Worm (Caenorhabditis elegans) whole organism, young adult: ENCODE measurements around the gene C54C6.7.
A peak's percentile ranks its signal among the peaks of the same experiment; 100 is the strongest.

Experiments
- D2030.7 ChIP-seq: fragments of 200-800 bp; sonication (Bioruptor generic); IDR thresholded peaks from 2 replicates; pipeline ENCODE4 v1.3.6; 2022; ENCODE audit warnings: missing genetic modification reagents, missing genetic modification characterization, missing compliant biosample characterization
- F22D6.2 ChIP-seq: sonication (generic microtip); optimal IDR thresholded peaks from 2 replicates; lab custom pipeline; 2016; ENCODE audit warnings: mild to moderate bottlenecking, missing genetic modification characterization, missing compliant biosample characterization
- F33H1.4 ChIP-seq: fragments of 200-800 bp; sonication (Bioruptor generic); IDR thresholded peaks from 2 replicates; pipeline ENCODE4 v1.3.6; 2022; ENCODE audit warnings: missing genetic modification reagents, missing genetic modification characterization, missing compliant biosample characterization
- F52B5.7 ChIP-seq: sonication (generic microtip); optimal IDR thresholded peaks from 2 replicates; lab custom pipeline; 2016; ENCODE audit warnings: mild to moderate bottlenecking, missing genetic modification characterization, missing compliant biosample characterization
- F55B11.4 ChIP-seq: sonication (generic microtip); optimal IDR thresholded peaks from 2 replicates; lab custom pipeline; 2016; ENCODE audit warnings: missing compliant biosample characterization, missing genetic modification characterization, borderline replicate concordance; ENCODE audit not compliant: insufficient read depth
- K12H6.12 ChIP-seq: fragments of 200-800 bp; sonication (Bioruptor generic); optimal IDR thresholded peaks from 2 replicates; lab custom pipeline; 2018; ENCODE audit warnings: mild to moderate bottlenecking, missing genetic modification characterization, missing compliant biosample characterization
- attf-3 ChIP-seq: fragments of 200-800 bp; sonication (Bioruptor generic); conservative IDR thresholded peaks from 2 replicates; pipeline ENCODE4 v1.3.6; 2022; ENCODE audit warnings: missing genetic modification reagents, missing genetic modification characterization, missing compliant biosample characterization
- attf-5 ChIP-seq: fragments of 200-800 bp; sonication (Bioruptor generic); optimal IDR thresholded peaks from 2 replicates; lab custom pipeline; 2018; ENCODE audit warnings: mild to moderate bottlenecking, missing genetic modification characterization, missing compliant biosample characterization
- attf-6 ChIP-seq: fragments of 200-800 bp; sonication (Bioruptor generic); IDR thresholded peaks from 2 replicates; pipeline ENCODE4 v1.3.6; 2022; ENCODE audit warnings: missing genetic modification reagents, missing genetic modification characterization, missing compliant biosample characterization
- cebp-1 ChIP-seq, 2 experiments: fragments of 200-800 bp in 1 of 2; sonication (Bioruptor generic) in 1 of 2; sonication (generic microtip) in 1 of 2; IDR thresholded peaks in 1 of 2; optimal IDR thresholded peaks in 1 of 2; 2 replicates each; pipeline versions ENCODE4 v1.3.6 to Lab custom; 2017 to 2022; ENCODE audit warnings: missing compliant biosample characterization in 2 of 2, missing genetic modification characterization in 2 of 2, mild to moderate bottlenecking in 1 of 2, missing genetic modification reagents in 1 of 2, moderate library complexity in 1 of 2
- ceh-100 ChIP-seq: fragments of 200-800 bp; sonication (Bioruptor generic); IDR thresholded peaks from 2 replicates; pipeline ENCODE4 v1.3.6; 2022; ENCODE audit warnings: missing genetic modification reagents, missing genetic modification characterization, missing compliant biosample characterization
- ceh-27 ChIP-seq: fragments of 200-800 bp; sonication (Bioruptor generic); optimal IDR thresholded peaks from 2 replicates; lab custom pipeline; 2018; ENCODE audit warnings: mild to moderate bottlenecking, missing genetic modification characterization, moderate library complexity, missing compliant biosample characterization
- ceh-91 ChIP-seq: fragments of 200-800 bp; sonication (Bioruptor generic); IDR thresholded peaks from 2 replicates; pipeline ENCODE4 v1.3.6; 2022; ENCODE audit warnings: missing genetic modification reagents, missing genetic modification characterization, missing compliant biosample characterization
- egl-18 ChIP-seq: fragments of 200-800 bp; sonication (Bioruptor generic); IDR thresholded peaks from 2 replicates; pipeline ENCODE4 v1.3.6; 2022; ENCODE audit warnings: missing genetic modification reagents, missing genetic modification characterization, missing compliant biosample characterization
- egrh-3 ChIP-seq: fragments of 200-800 bp; sonication (Bioruptor generic); IDR thresholded peaks from 2 replicates; pipeline ENCODE4 v1.3.6; 2022; ENCODE audit warnings: missing genetic modification reagents, missing genetic modification characterization, missing compliant biosample characterization
- hlh-12 ChIP-seq: sonication (generic microtip); optimal IDR thresholded peaks from 2 replicates; lab custom pipeline; 2016; ENCODE audit warnings: missing genetic modification characterization, missing compliant biosample characterization
- hmg-1.2 ChIP-seq: fragments of 200-800 bp; sonication (Bioruptor generic); IDR thresholded peaks from 2 replicates; pipeline ENCODE4 v1.3.6; 2022; ENCODE audit warnings: missing genetic modification reagents, missing genetic modification characterization, missing compliant biosample characterization
- lin-35 ChIP-seq, 3 experiments: fragments of 150-350 bp in 2 of 3; sonication (generic microtip) in 1 of 3; optimal IDR thresholded peaks; 2 replicates each; lab custom pipeline; 2014 to 2018; ENCODE audit warnings: missing biosample characterization in 3 of 3, missing genetic modification characterization in 3 of 3, missing genetic modification reagents in 3 of 3
- lin-40 ChIP-seq: sonication (generic microtip); optimal IDR thresholded peaks from 2 replicates; lab custom pipeline; 2016; ENCODE audit warnings: missing genetic modification characterization, mild to moderate bottlenecking, missing compliant biosample characterization, missing genotype, missing genetic modification reagents
- lin-54 ChIP-seq: fragments of 200-800 bp; sonication (Bioruptor generic); optimal IDR thresholded peaks from 2 replicates; lab custom pipeline; 2018; ENCODE audit warnings: mild to moderate bottlenecking, missing genetic modification characterization, missing compliant biosample characterization
- lsl-1 ChIP-seq: fragments of 200-800 bp; sonication (Bioruptor generic); optimal IDR thresholded peaks from 2 replicates; lab custom pipeline; 2018; ENCODE audit warnings: mild to moderate bottlenecking, missing genetic modification characterization, moderate library complexity, missing compliant biosample characterization
- madf-6 ChIP-seq: fragments of 200-800 bp; sonication (Bioruptor generic); IDR thresholded peaks from 2 replicates; pipeline ENCODE4 v1.3.6; 2022; ENCODE audit warnings: missing genetic modification reagents, missing genetic modification characterization, missing compliant biosample characterization
- madf-8 ChIP-seq: fragments of 200-800 bp; sonication (Bioruptor generic); conservative IDR thresholded peaks from 2 replicates; pipeline ENCODE4 v1.3.6; 2022; ENCODE audit warnings: missing genetic modification reagents, missing genetic modification characterization, missing compliant biosample characterization
- mcd-1 ChIP-seq: fragments of 200-800 bp; sonication (Bioruptor generic); IDR thresholded peaks from 2 replicates; pipeline ENCODE4 v1.3.6; 2022; ENCODE audit warnings: missing genetic modification reagents, missing genetic modification characterization, missing compliant biosample characterization
- mes-4 ChIP-seq: sonication (generic microtip); optimal IDR thresholded peaks from 2 replicates; lab custom pipeline; 2016; ENCODE audit warnings: missing genotype, missing genetic modification characterization, missing compliant biosample characterization
- nfya-1 ChIP-seq: sonication (generic microtip); optimal IDR thresholded peaks from 2 replicates; lab custom pipeline; 2017; ENCODE audit warnings: antibody characterized with exemption, missing compliant biosample characterization, missing genetic modification characterization, borderline replicate concordance; ENCODE audit not compliant: insufficient read depth
- nfyb-1 ChIP-seq: fragments of 200-800 bp; sonication (Bioruptor generic); IDR thresholded peaks from 2 replicates; pipeline ENCODE4 v1.3.6; 2022; ENCODE audit warnings: missing genetic modification reagents, missing genetic modification characterization, missing compliant biosample characterization
- nhr-179 ChIP-seq: sonication (generic microtip); optimal IDR thresholded peaks from 2 replicates; lab custom pipeline; 2016; ENCODE audit warnings: mild to moderate bottlenecking, missing genetic modification characterization, missing compliant biosample characterization
- nhr-80 ChIP-seq: sonication (generic microtip); optimal IDR thresholded peaks from 2 replicates; lab custom pipeline; 2016; ENCODE audit warnings: missing genetic modification characterization, missing compliant biosample characterization
- pbrm-1 ChIP-seq: fragments of 200-800 bp; sonication (Bioruptor generic); IDR thresholded peaks from 2 replicates; pipeline ENCODE4 v1.3.6; 2022; ENCODE audit warnings: missing genetic modification reagents, missing genetic modification characterization, missing compliant biosample characterization
- sea-2 ChIP-seq: fragments of 200-800 bp; sonication (Bioruptor generic); IDR thresholded peaks from 2 replicates; pipeline ENCODE4 v1.3.6; 2022; ENCODE audit warnings: missing genetic modification characterization, missing compliant biosample characterization
- snpc-4 ChIP-seq, 5 experiments: fragments of 150-350 bp in 1 of 5; sonication (generic microtip) in 4 of 5; optimal IDR thresholded peaks; 2 replicates each; lab custom pipeline; 2014 to 2018; ENCODE audit warnings: missing genetic modification characterization in 5 of 5, missing biosample characterization in 3 of 5, antibody characterized with exemption in 2 of 5, mild to moderate bottlenecking in 2 of 5, missing compliant biosample characterization in 2 of 5, missing genotype in 2 of 5, moderate library complexity in 2 of 5, missing genetic modification reagents in 1 of 5
- somi-1 ChIP-seq: fragments of 200-800 bp; sonication (Bioruptor generic); optimal IDR thresholded peaks from 2 replicates; lab custom pipeline; 2018; ENCODE audit warnings: mild to moderate bottlenecking, missing genetic modification characterization, missing compliant biosample characterization
- unc-130 ChIP-seq: sonication (generic microtip); optimal IDR thresholded peaks from 2 replicates; lab custom pipeline; 2016; ENCODE audit warnings: missing genetic modification reagents, missing genetic modification characterization, missing compliant biosample characterization
- unc-62 ChIP-seq: fragments of 150-350 bp; optimal IDR thresholded peaks from 2 replicates; lab custom pipeline; 2014; ENCODE audit warnings: missing biosample characterization, missing genetic modification reagents, missing genetic modification characterization
- xnd-1 ChIP-seq: sonication (generic microtip); optimal IDR thresholded peaks from 2 replicates; lab custom pipeline; 2016; ENCODE audit warnings: missing genotype, missing genetic modification reagents, missing genetic modification characterization, missing compliant biosample characterization
- zfh-2 ChIP-seq: fragments of 200-800 bp; sonication (Bioruptor generic); conservative IDR thresholded peaks from 2 replicates; pipeline ENCODE4 v1.3.6; 2022; ENCODE audit warnings: missing genetic modification reagents, missing genetic modification characterization, missing compliant biosample characterization
- ztf-6 ChIP-seq: fragments of 200-800 bp; sonication (Bioruptor generic); IDR thresholded peaks from 2 replicates; pipeline ENCODE4 v1.3.6; 2022; ENCODE audit warnings: missing genetic modification reagents, missing genetic modification characterization, missing compliant biosample characterization

The C54C6.7 gene

ce11 chrIII:3537401-3537800 is 8.8 kb downstream of the C54C6.7 start, which contains the start of gene cfap-20:
cfap-20 (minus strand) TSS chrIII:3537501.
- peak; percentile 29; the same call in 1 of the 2 replicates for TF ChIP-seq mcd-1
- TF ChIP-seq egl-18 (GFP tag; lab: Robert Waterston, UW): 0 out of 2 replicates have a peak, but pooled peaks have one; percentile 47
- no peak for TF ChIP-seq sea-2 (GFP tag; lab: Robert Waterston, UW)

DNA sequence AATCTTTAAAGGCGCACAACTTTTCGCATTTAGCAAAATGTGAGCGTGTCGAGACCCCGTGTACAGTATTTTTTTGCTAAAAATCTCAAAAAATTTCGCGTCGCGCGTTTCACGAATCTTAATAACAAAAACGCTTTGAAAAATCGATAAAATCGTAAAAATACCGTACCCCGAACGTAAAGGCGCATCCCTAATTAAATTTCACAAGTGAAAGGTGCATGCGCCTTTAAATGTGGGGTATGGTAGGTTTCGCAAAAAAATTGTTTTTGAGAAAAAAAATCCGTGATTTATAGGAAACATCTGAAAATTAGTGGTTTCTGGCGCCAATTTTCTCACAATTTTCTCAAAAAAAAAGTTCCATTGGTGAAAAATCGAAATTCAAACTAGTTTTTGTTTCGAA is 12.0 kb downstream of the C54C6.7 start:
- peak; percentile 96 for TF ChIP-seq lsl-1 (GFP tag; lab: Kevin White, UChicago)
- TF ChIP-seq xnd-1 (tag; lab: Kevin White, UChicago): peak; percentile 84
- no peak for TF ChIP-seq snpc-4 (GFP tag; optimal IDR thresholded peaks at IDR 0.05; lab: Kevin White, UChicago)
- no peak for TF ChIP-seq snpc-4 (tag; optimal IDR thresholded peaks at IDR 0.05; lab: Kevin White, UChicago)
- 0 out of 2 replicates have a peak, but pooled peaks have one; percentile 27 for TF ChIP-seq pbrm-1 (GFP tag; lab: Robert Waterston, UW)
- 0 out of 2 replicates have a peak, but pooled peaks have one; percentile 37 for TF ChIP-seq D2030.7 (GFP tag; lab: Robert Waterston, UW)
- peak; percentile 50 for TF ChIP-seq madf-8 (GFP tag; lab: Robert Waterston, UW)
- TF ChIP-seq lin-54 (GFP tag; lab: Kevin White, UChicago): peak; percentile 31
- TF ChIP-seq cebp-1 (GFP tag; IDR thresholded peaks at IDR 0.05; lab: Robert Waterston, UW): no peak
- TF ChIP-seq cebp-1 (tag; optimal IDR thresholded peaks at IDR 0.05; lab: Kevin White, UChicago): no peak
- TF ChIP-seq ceh-100 (GFP tag; lab: Robert Waterston, UW): peak; percentile 67
- peak; percentile 48 for TF ChIP-seq F33H1.4 (GFP tag; lab: Robert Waterston, UW)
- no peak for TF ChIP-seq somi-1
- TF ChIP-seq ceh-91: peak; percentile 46; the same call in 1 of the 2 replicates
- TF ChIP-seq unc-130 (GFP tag; lab: Kevin White, UChicago): no peak
- TF ChIP-seq madf-6 (GFP tag; lab: Robert Waterston, UW): peak; percentile 82

DNA sequence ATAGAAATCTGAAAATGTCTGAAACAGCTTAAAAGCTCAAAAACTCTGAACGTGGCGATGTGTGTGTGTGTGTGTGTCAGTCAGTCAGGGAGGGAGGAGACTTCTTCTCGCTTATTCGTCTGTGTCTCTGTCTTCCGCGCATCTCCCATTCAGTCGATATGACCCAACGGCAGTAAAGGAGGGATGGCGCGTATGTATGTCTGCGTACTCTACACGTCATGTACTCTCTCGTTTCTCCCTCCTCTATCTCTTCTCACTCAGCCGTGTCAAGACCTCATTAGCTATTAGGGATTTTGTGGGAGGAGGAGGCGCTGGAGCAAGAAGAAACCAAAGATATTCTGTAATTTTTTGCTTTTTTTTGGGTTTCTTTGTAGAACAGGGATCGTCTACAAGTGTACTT is 14.2 kb downstream of the C54C6.7 start:
- TF ChIP-seq mes-4 (tag; lab: Kevin White, UChicago) (no peak), unc-130 (GFP tag; lab: Kevin White, UChicago) (no peak), nfyb-1 (GFP tag; lab: Robert Waterston, UW) (0 out of 2 replicates have a peak, but pooled peaks have one; percentile 19), sea-2 (GFP tag; lab: Robert Waterston, UW) (no peak), madf-8 (GFP tag; lab: Robert Waterston, UW) (no peak), attf-5 (GFP tag; lab: Kevin White, UChicago) (peak; percentile 28), K12H6.12 (tag; lab: Kevin White, UChicago) (peak; percentile 33), ztf-6 (no peak), hmg-1.2 (GFP tag; lab: Robert Waterston, UW) (peak; percentile 89), lin-40 (tag; lab: Kevin White, UChicago) (peak; percentile 41), zfh-2 (GFP tag; lab: Robert Waterston, UW) (peak; percentile 46; the same call in 1 of the 2 replicates), mcd-1 (0 out of 2 replicates have a peak, but pooled peaks have one; percentile 24), ceh-27 (peak; percentile 48), lin-35 (GFP tag; optimal IDR thresholded peaks at IDR 0.05; lab: Kevin White, UChicago) (no peak), cebp-1 (GFP tag; IDR thresholded peaks at IDR 0.05; lab: Robert Waterston, UW) (no peak), cebp-1 (tag; optimal IDR thresholded peaks at IDR 0.05; lab: Kevin White, UChicago) (peak; percentile 40), unc-62 (GFP tag; lab: Kevin White, UChicago) (peak; percentile 55)
- TF ChIP-seq, all 124 proteins: peak for 10

DNA sequence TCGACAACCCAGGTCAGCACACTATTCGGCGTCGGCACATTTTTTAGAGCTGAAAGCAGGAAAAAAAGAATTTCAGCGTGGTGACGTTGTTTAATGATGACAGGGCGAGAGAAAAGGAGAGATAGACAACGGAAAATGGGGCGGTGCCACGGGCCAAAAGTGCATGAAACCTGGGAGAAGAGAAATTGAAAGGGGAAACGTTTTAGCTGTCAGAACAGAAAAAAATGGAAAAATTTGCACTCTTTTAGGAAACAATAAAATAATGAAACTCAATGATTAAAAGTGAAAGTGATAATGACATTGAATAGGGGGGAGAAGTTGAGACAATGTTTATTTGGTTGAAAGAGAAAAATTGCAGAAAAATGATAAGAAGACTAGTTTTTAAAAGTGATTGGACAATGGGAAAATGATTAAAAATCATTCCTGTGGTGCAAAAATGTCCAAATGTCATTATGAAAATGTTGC is 16.4 kb downstream of the C54C6.7 start, which contains the start of gene pitp-1:
Gene pitp-1 (minus strand): TSS at position 51 of the 465 bp plus-strand sequence.
- TF ChIP-seq F52B5.7 (tag; lab: Kevin White, UChicago) (no peak), nhr-179 (no peak), nfya-1 (tag; lab: Kevin White, UChicago) (no peak), snpc-4 (GFP tag; optimal IDR thresholded peaks at IDR 0.05; lab: Kevin White, UChicago) (no peak), snpc-4 (tag; optimal IDR thresholded peaks at IDR 0.05; lab: Kevin White, UChicago) (no peak), F55B11.4 (tag; lab: Kevin White, UChicago) (no peak), nhr-80 (peak; percentile 75), attf-3 (no peak), F22D6.2 (tag; lab: Kevin White, UChicago) (no peak), hlh-12 (tag; lab: Kevin White, UChicago) (no peak), egrh-3 (GFP tag; lab: Robert Waterston, UW) (no peak), unc-62 (GFP tag; lab: Kevin White, UChicago) (peak; percentile 41), attf-6 (GFP tag; lab: Robert Waterston, UW) (no peak)
